Fruit fly (Drosophila melanogaster): ENCODE measurements around the gene ema.

ema gene

dm6 chr3R:16442937-16443336 is 1.5 kb upstream of the ema start, which contains the start of the genes Ttc1 and CG14882 (continued):
- peak; percentile 65 for TF ChIP-seq CG3407 (GFP tag; optimal IDR thresholded peaks at IDR 0.05)
- TF ChIP-seq CG2120 (GFP tag; optimal IDR thresholded peaks at IDR 0.05): peak; percentile 95
- no peak; the same call in 2 of the 3 replicates for TF ChIP-seq zen2 (GFP tag; IDR thresholded peaks at IDR 0.05; ENCODE audit: partially characterized antibody)
- peak; percentile 69 for TF ChIP-seq CG14710 (tag; optimal IDR thresholded peaks at IDR 0.05)
- no peak for TF ChIP-seq oc (tag; optimal IDR thresholded peaks at IDR 0.05)
- TF ChIP-seq HLHmδ (GFP tag; optimal IDR thresholded peaks at IDR 0.05): no peak
- TF ChIP-seq ssp (GFP tag; IDR thresholded peaks at IDR 0.05): peak; percentile 74
- no peak for TF ChIP-seq Eip74EF (GFP tag; optimal IDR thresholded peaks at IDR 0.05)
- TF ChIP-seq Taf1 (GFP tag; IDR thresholded peaks at IDR 0.05): peak; percentile 77
- no peak; the same call in 1 of the 2 replicates for TF ChIP-seq GATAe (GFP tag; conservative IDR thresholded peaks at IDR 0.05)
- TF ChIP-seq dan (GFP tag; IDR thresholded peaks at IDR 0.05): no peak
- TF ChIP-seq Atf3 (GFP tag; optimal IDR thresholded peaks at IDR 0.05): peak; percentile 53
- peak; percentile 73 for TF ChIP-seq lbe (GFP tag; optimal IDR thresholded peaks at IDR 0.05)
- TF ChIP-seq ken (GFP tag; IDR thresholded peaks at IDR 0.05): peak; percentile 95
- peak; percentile 77 for TF ChIP-seq CG43689 (GFP tag; IDR thresholded peaks at IDR 0.05)
- peak; percentile 57; the same call in 2 of the 3 replicates for TF ChIP-seq sr (GFP tag; IDR thresholded peaks at IDR 0.05)
- TF ChIP-seq CG8281 (tag; optimal IDR thresholded peaks at IDR 0.05): no peak
- TF ChIP-seq Vsx1 (GFP tag; optimal IDR thresholded peaks at IDR 0.05): no peak
- TF ChIP-seq CG3995 (GFP tag; optimal IDR thresholded peaks at IDR 0.05): peak; percentile 66
- TF ChIP-seq CG12299 (tag; optimal IDR thresholded peaks at IDR 0.05): peak; percentile 84
- no peak for TF ChIP-seq CG15011 (GFP tag; optimal IDR thresholded peaks at IDR 0.05)
- peak; percentile 95 for TF ChIP-seq ci (GFP tag; IDR thresholded peaks at IDR 0.05)
- TF ChIP-seq scrt (GFP tag; optimal IDR thresholded peaks at IDR 0.05): peak; percentile 15
- peak; percentile 47 for TF ChIP-seq CG5245 (GFP tag; optimal IDR thresholded peaks at IDR 0.05)
- TF ChIP-seq Hr39 (optimal IDR thresholded peaks at IDR 0.05): no peak
- peak; percentile 78 for TF ChIP-seq en (GFP tag; optimal IDR thresholded peaks at IDR 0.05)
- TF ChIP-seq Hmx (GFP tag; optimal IDR thresholded peaks at IDR 0.05): peak; percentile 59
- TF ChIP-seq CG4820 (GFP tag; optimal IDR thresholded peaks at IDR 0.05): peak; percentile 61
- peak; percentile 77 for TF ChIP-seq kay (GFP tag; optimal IDR thresholded peaks at IDR 0.05)
- no peak for TF ChIP-seq Lpt (GFP tag; optimal IDR thresholded peaks at IDR 0.05)
- TF ChIP-seq Meics (GFP tag; optimal IDR thresholded peaks at IDR 0.05): peak; percentile 80
- TF ChIP-seq prd (optimal IDR thresholded peaks at IDR 0.05): no peak
- TF ChIP-seq prd (GFP tag; IDR thresholded peaks at IDR 0.05): peak; percentile 84
- TF ChIP-seq cwo (GFP tag; optimal IDR thresholded peaks at IDR 0.05): peak; percentile 68
- TF ChIP-seq vnd (GFP tag; IDR thresholded peaks at IDR 0.05; ENCODE audit: partially characterized antibody): 0 out of 3 replicates have a peak, but pooled peaks have one; percentile 19
- no peak for TF ChIP-seq CG2678 (tag; optimal IDR thresholded peaks at IDR 0.05)
- TF ChIP-seq fd3F (GFP tag; optimal IDR thresholded peaks at IDR 0.05): peak; percentile 73
- peak in 1 of 2 experiments; percentile 88 for TF ChIP-seq Hr51 (GFP tag; optimal IDR thresholded peaks at IDR 0.05)
- peak; percentile 30; the same call in 1 of the 2 replicates for TF ChIP-seq nerfin-2 (GFP tag; IDR thresholded peaks at IDR 0.05; ENCODE audit: partially characterized antibody)
- TF ChIP-seq CTCF (GFP tag; optimal IDR thresholded peaks at IDR 0.05): no peak
- TF ChIP-seq Ada2b (GFP tag; IDR thresholded peaks at IDR 0.05): peak; percentile 34; the same call in 1 of the 2 replicates
- TF ChIP-seq chn (GFP tag; optimal IDR thresholded peaks at IDR 0.05): peak; percentile 88
- TF ChIP-seq Sin3A (optimal IDR thresholded peaks at IDR 0.05): no peak
- peak; percentile 90 for TF ChIP-seq ttk (GFP tag; IDR thresholded peaks at IDR 0.05)
- peak; percentile 84 for TF ChIP-seq CG13424 (tag; optimal IDR thresholded peaks at IDR 0.05)
- TF ChIP-seq inv (GFP tag; IDR thresholded peaks at IDR 0.05; ENCODE audit: partially characterized antibody): 0 out of 2 replicates have a peak, but pooled peaks have one; percentile 30
- peak; percentile 89 for TF ChIP-seq Dad (GFP tag; optimal IDR thresholded peaks at IDR 0.05)
- TF ChIP-seq cato (GFP tag; optimal IDR thresholded peaks at IDR 0.05; ENCODE audit: borderline replicate concordance): peak; percentile 82
- TF ChIP-seq CG12942 (GFP tag; optimal IDR thresholded peaks at IDR 0.05): peak; percentile 81
- TF ChIP-seq ewg (GFP tag; optimal IDR thresholded peaks at IDR 0.05): peak; percentile 58
- no peak for TF ChIP-seq exex (tag; optimal IDR thresholded peaks at IDR 0.05)
